Fruit fly (Drosophila melanogaster) whole organism, embryonic: ENCODE results near the gene CG9550.

Experiments used
- Abd-B ChIP-seq: fragments of 200-800 bp; sonication (Bioruptor generic); optimal IDR thresholded peaks from 2 replicates; lab custom pipeline; 2018; ENCODE audit warnings: missing biosample characterization, mild to moderate bottlenecking, missing genetic modification characterization, moderate library complexity
- CG10321 ChIP-seq: fragments of 200-800 bp; sonication (Bioruptor generic); IDR thresholded peaks from 2 replicates; pipeline ENCODE4 v1.3.6; 2022; ENCODE audit warnings: missing biosample characterization, missing genetic modification characterization
- CG10431 ChIP-seq: fragments of 200-800 bp; sonication (Bioruptor generic); optimal IDR thresholded peaks from 3 replicates; lab custom pipeline; 2018; ENCODE audit warnings: missing biosample characterization, mild to moderate bottlenecking, missing genetic modification characterization
- CG11504 ChIP-seq: fragments of 200-800 bp; sonication (Bioruptor generic); optimal IDR thresholded peaks from 3 replicates; lab custom pipeline; 2019; ENCODE audit warnings: missing biosample characterization, mild to moderate bottlenecking, missing genetic modification characterization, moderate library complexity
- CG12299 ChIP-seq: fragments of 200-800 bp; sonication (Bioruptor generic); optimal IDR thresholded peaks from 2 replicates; lab custom pipeline; 2018; ENCODE audit warnings: missing biosample characterization, mild to moderate bottlenecking, missing genetic modification characterization
- CG13287 ChIP-seq: fragments of 200-800 bp; sonication (Bioruptor generic); IDR thresholded peaks from 2 replicates; pipeline ENCODE4 v1.3.6; 2022; ENCODE audit warnings: missing biosample characterization, missing genetic modification characterization; ENCODE audit not compliant: partially characterized antibody
- CG17328 ChIP-seq: fragments of 200-800 bp; sonication (Bioruptor generic); IDR thresholded peaks from 2 replicates; pipeline ENCODE4 v1.3.6; 2022; ENCODE audit warnings: missing biosample characterization, missing genetic modification characterization
- CG17359 ChIP-seq: fragments of 200-800 bp; sonication (Bioruptor generic); optimal IDR thresholded peaks from 3 replicates; lab custom pipeline; 2018; ENCODE audit warnings: missing biosample characterization, mild to moderate bottlenecking, missing genetic modification characterization, moderate library complexity
- CG2199 ChIP-seq: fragments of 200-800 bp; sonication (Bioruptor generic); IDR thresholded peaks from 3 replicates; pipeline ENCODE4 v1.3.6; 2022; ENCODE audit warnings: missing biosample characterization, missing genetic modification characterization
- CG3726 ChIP-seq: fragments of 200-800 bp; sonication (Bioruptor generic); IDR thresholded peaks from 3 replicates; pipeline ENCODE4, ENCODE4 v1.3.6; 2022; ENCODE audit warnings: missing biosample characterization, missing genetic modification characterization
- CG7987 ChIP-seq: fragments of 200-800 bp; sonication (Bioruptor generic); optimal IDR thresholded peaks from 2 replicates; lab custom pipeline; 2018; ENCODE audit warnings: missing biosample characterization, mild to moderate bottlenecking, missing genetic modification characterization, moderate library complexity
- CG8089 ChIP-seq: fragments of 200-800 bp; sonication (Bioruptor generic); optimal IDR thresholded peaks from 3 replicates; lab custom pipeline; 2016; ENCODE audit warnings: missing biosample characterization, missing genetic modification characterization
- CG8290 ChIP-seq, 3 experiments: fragments of 200-800 bp; sonication (Bioruptor generic); optimal IDR thresholded peaks; 2 replicates each; lab custom pipeline; 2016 to 2019; ENCODE audit warnings: missing biosample characterization in 3 of 3, missing genetic modification characterization in 3 of 3, mild to moderate bottlenecking in 2 of 3, moderate library complexity in 1 of 3
- CG8765 ChIP-seq: fragments of 200-800 bp; sonication (Bioruptor generic); IDR thresholded peaks from 2 replicates; pipeline ENCODE4 v1.3.6; 2022; ENCODE audit warnings: missing biosample characterization, missing genetic modification characterization
- CG9727 ChIP-seq: fragments of 200-800 bp; sonication (Bioruptor generic); optimal IDR thresholded peaks from 3 replicates; lab custom pipeline; 2017; ENCODE audit warnings: missing biosample characterization, mild to moderate bottlenecking, missing genetic modification characterization
- CHES-1-like ChIP-seq: fragments of 200-800 bp; sonication (Bioruptor generic); optimal IDR thresholded peaks from 2 replicates; lab custom pipeline; 2016; ENCODE audit warnings: missing biosample characterization, missing genetic modification characterization
- CTCF ChIP-seq: fragments of 200-800 bp; sonication (Bioruptor generic); optimal IDR thresholded peaks from 2 replicates; lab custom pipeline; 2017; ENCODE audit warnings: missing biosample characterization, mild to moderate bottlenecking, missing genetic modification characterization, moderate library complexity
- CrebB ChIP-seq: fragments of 200-800 bp; sonication (Bioruptor generic); optimal IDR thresholded peaks from 3 replicates; lab custom pipeline; 2018; ENCODE audit warnings: missing biosample characterization, mild to moderate bottlenecking, missing genetic modification characterization
- D19B ChIP-seq: fragments of 200-800 bp; sonication (Bioruptor generic); optimal IDR thresholded peaks from 2 replicates; lab custom pipeline; 2017; ENCODE audit warnings: missing biosample characterization, mild to moderate bottlenecking, missing genetic modification characterization
- Drgx ChIP-seq: fragments of 200-800 bp; sonication (Bioruptor generic); IDR thresholded peaks from 2 replicates; pipeline ENCODE4 v1.3.6; 2022; ENCODE audit warnings: missing biosample characterization, missing genetic modification characterization
- Hr51 ChIP-seq, 2 experiments: fragments of 200-800 bp; sonication (Bioruptor generic); optimal IDR thresholded peaks; 2 replicates in 1 of 2; 3 replicates in 1 of 2; lab custom pipeline; 2016 to 2018; ENCODE audit warnings: missing biosample characterization in 2 of 2, missing genetic modification characterization in 2 of 2, mild to moderate bottlenecking in 1 of 2, moderate library complexity in 1 of 2
- Jarid2 ChIP-seq: fragments of 200-800 bp; sonication (Bioruptor generic); optimal IDR thresholded peaks from 3 replicates; lab custom pipeline; 2017; ENCODE audit warnings: mild to moderate bottlenecking, missing biosample characterization, missing genetic modification reagents, missing genetic modification characterization
- Max ChIP-seq: fragments of 200-800 bp; sonication (Bioruptor generic); optimal IDR thresholded peaks from 2 replicates; lab custom pipeline; 2016; ENCODE audit warnings: missing biosample characterization, mild to moderate bottlenecking, missing genetic modification characterization
- Nf-YB ChIP-seq: fragments of 200-800 bp; sonication (Bioruptor generic); optimal IDR thresholded peaks from 3 replicates; lab custom pipeline; 2019; ENCODE audit warnings: missing biosample characterization, mild to moderate bottlenecking, missing genetic modification characterization, moderate library complexity
- Oli ChIP-seq: fragments of 200-800 bp; sonication (Bioruptor generic); optimal IDR thresholded peaks from 2 replicates; lab custom pipeline; 2018; ENCODE audit warnings: missing biosample characterization, mild to moderate bottlenecking, missing genetic modification characterization, moderate library complexity
- Sin3A ChIP-seq: fragments of >200 bp; optimal IDR thresholded peaks from 2 replicates; lab custom pipeline; 2018
- Six4 ChIP-seq: fragments of 200-800 bp; sonication (Bioruptor generic); optimal IDR thresholded peaks from 2 replicates; lab custom pipeline; 2016; ENCODE audit warnings: missing biosample characterization, missing genetic modification characterization
- Stat92E ChIP-seq, 3 experiments: fragments of >200 bp in 2 of 3; fragments of 200-800 bp in 1 of 3; sonication (Bioruptor generic) in 1 of 3; optimal IDR thresholded peaks; 2 replicates each; lab custom pipeline; 2017 to 2019; ENCODE audit warnings: missing biosample characterization in 3 of 3, missing genetic modification characterization in 3 of 3, mild to moderate bottlenecking in 1 of 3, moderate library complexity in 1 of 3
- YL-1 ChIP-seq: fragments of 200-800 bp; sonication (Bioruptor generic); optimal IDR thresholded peaks from 3 replicates; lab custom pipeline; 2017; ENCODE audit warnings: missing biosample characterization, mild to moderate bottlenecking, missing genetic modification characterization
- az2 ChIP-seq: fragments of 200-800 bp; sonication (Bioruptor generic); optimal IDR thresholded peaks from 3 replicates; lab custom pipeline; 2016; ENCODE audit warnings: missing biosample characterization, missing genetic modification characterization
- cg ChIP-seq: fragments of 200-800 bp; sonication (Bioruptor generic); optimal IDR thresholded peaks from 3 replicates; lab custom pipeline; 2019; ENCODE audit warnings: missing biosample characterization, mild to moderate bottlenecking, missing genetic modification characterization, moderate library complexity
- chinmo ChIP-seq: fragments of 200-800 bp; sonication (Bioruptor generic); IDR thresholded peaks from 4 replicates; pipeline ENCODE4 v1.3.6; 2022; ENCODE audit warnings: missing biosample characterization, missing genetic modification characterization; ENCODE audit not compliant: partially characterized antibody
- croc ChIP-seq: fragments of 200-800 bp; sonication (Bioruptor generic); conservative IDR thresholded peaks from 3 replicates; pipeline ENCODE4 v1.3.6; 2022; ENCODE audit warnings: missing biosample characterization, missing genetic modification characterization
- crol ChIP-seq: fragments of 200-800 bp; sonication (Bioruptor generic); IDR thresholded peaks from 2 replicates; pipeline ENCODE4 v1.3.6; 2022; ENCODE audit warnings: missing biosample characterization, missing genetic modification characterization
- crp ChIP-seq, 2 experiments: fragments of 200-800 bp; sonication (Bioruptor generic); optimal IDR thresholded peaks; 2 replicates in 1 of 2; 3 replicates in 1 of 2; lab custom pipeline; 2017; ENCODE audit warnings: missing biosample characterization in 2 of 2, missing genetic modification characterization in 2 of 2, mild to moderate bottlenecking in 1 of 2, moderate library complexity in 1 of 2
- disco-r ChIP-seq: fragments of 200-800 bp; sonication (Bioruptor generic); optimal IDR thresholded peaks from 2 replicates; lab custom pipeline; 2016; ENCODE audit warnings: missing biosample characterization, missing genetic modification characterization
- dmrt11E ChIP-seq: fragments of 200-800 bp; sonication (Bioruptor generic); optimal IDR thresholded peaks from 3 replicates; lab custom pipeline; 2018; ENCODE audit warnings: missing biosample characterization, mild to moderate bottlenecking, missing genetic modification characterization, moderate library complexity
- dysf ChIP-seq: fragments of 200-800 bp; sonication (Bioruptor generic); IDR thresholded peaks from 3 replicates; pipeline ENCODE4 v1.3.6; 2022; ENCODE audit warnings: missing biosample characterization, missing genetic modification characterization
- ems ChIP-seq: fragments of 200-800 bp; sonication (Bioruptor generic); optimal IDR thresholded peaks from 3 replicates; lab custom pipeline; 2016; ENCODE audit warnings: missing biosample characterization, missing genetic modification characterization
- esg ChIP-seq: fragments of 200-800 bp; sonication (Bioruptor generic); conservative IDR thresholded peaks from 2 replicates; pipeline ENCODE4 v1.3.6; 2022; ENCODE audit warnings: missing biosample characterization, missing genetic modification characterization
- eve ChIP-seq, 2 experiments: fragments of >200 bp; optimal IDR thresholded peaks; 2 replicates each; lab custom pipeline; 2017; ENCODE audit warnings: missing biosample characterization in 2 of 2, missing genetic modification characterization in 2 of 2
- fd96Cb ChIP-seq: fragments of 200-800 bp; sonication (Bioruptor generic); optimal IDR thresholded peaks from 2 replicates; lab custom pipeline; 2018; ENCODE audit warnings: missing biosample characterization, mild to moderate bottlenecking, missing genetic modification characterization, moderate library complexity
- gsb-n ChIP-seq: fragments of 200-800 bp; sonication (Bioruptor generic); optimal IDR thresholded peaks from 3 replicates; lab custom pipeline; 2018; ENCODE audit warnings: missing biosample characterization, mild to moderate bottlenecking, missing genetic modification characterization
- kah ChIP-seq: fragments of 200-800 bp; sonication (Bioruptor generic); optimal IDR thresholded peaks from 2 replicates; lab custom pipeline; 2018; ENCODE audit warnings: missing biosample characterization, mild to moderate bottlenecking, missing genetic modification characterization
- nerfin-2 ChIP-seq: fragments of 200-800 bp; sonication (Bioruptor generic); IDR thresholded peaks from 2 replicates; pipeline ENCODE4 v1.3.6; 2022; ENCODE audit warnings: missing biosample characterization, missing genetic modification characterization; ENCODE audit not compliant: partially characterized antibody
- peb ChIP-seq: fragments of 200-800 bp; sonication (Bioruptor generic); IDR thresholded peaks from 2 replicates; pipeline ENCODE4 v1.3.6; 2022; ENCODE audit warnings: missing biosample characterization, missing genetic modification characterization
- prd ChIP-seq, 3 experiments: fragments of >200 bp in 2 of 3; fragments of 200-800 bp in 1 of 3; sonication (Bioruptor generic) in 1 of 3; optimal IDR thresholded peaks in 2 of 3; IDR thresholded peaks in 1 of 3; 2 replicates in 2 of 3; 3 replicates in 1 of 3; pipeline versions ENCODE4 v1.3.6 to Lab custom; 2017 to 2022; ENCODE audit warnings: missing biosample characterization in 1 of 3, missing genetic modification characterization in 1 of 3
- so ChIP-seq: fragments of 200-800 bp; sonication (Bioruptor generic); IDR thresholded peaks from 3 replicates; pipeline ENCODE4 v1.3.6; 2022; ENCODE audit warnings: missing biosample characterization, missing genetic modification characterization
- vnd ChIP-seq: fragments of 200-800 bp; sonication (Bioruptor generic); IDR thresholded peaks from 3 replicates; pipeline ENCODE4 v1.3.6; 2022; ENCODE audit warnings: missing biosample characterization, missing genetic modification characterization; ENCODE audit not compliant: partially characterized antibody

CG9550 gene

DNA sequence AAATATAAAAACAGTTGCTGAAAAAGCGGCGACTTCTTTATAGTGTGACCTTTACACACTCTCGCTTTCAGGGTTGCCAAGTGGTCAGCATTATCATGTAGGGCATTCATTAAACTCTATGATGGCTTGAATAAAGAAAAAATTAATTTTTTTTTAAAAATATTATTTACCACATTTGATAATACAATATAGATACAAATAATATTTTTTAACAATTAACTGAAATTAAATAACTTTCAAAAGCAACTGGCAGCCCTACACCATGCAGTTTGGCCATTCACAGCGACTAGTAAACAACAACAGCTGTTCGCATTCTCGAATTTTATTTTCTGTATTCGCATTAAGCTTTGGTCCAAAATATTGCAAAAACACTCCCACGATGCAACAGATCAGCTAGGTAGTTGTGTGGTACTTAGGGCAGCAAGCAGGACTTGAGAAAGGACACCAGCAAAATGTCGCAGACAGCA lies 6.0 kb upstream of the CG9550 start, which contains the start of the genes Phf5a and CG31638 (continued):
- TF ChIP-seq ems (GFP tag; lab: Kevin White, UChicago) (peak; percentile 40), CG9727 (GFP tag; lab: Kevin White, UChicago) (peak; percentile 73), Stat92E (GFP tag; optimal IDR thresholded peaks at IDR 0.05; lab: Kevin White, UChicago) (no peak), dysf (GFP tag; lab: Robert Waterston, UW) (peak; percentile 80), CTCF (GFP tag; lab: Kevin White, UChicago) (peak; percentile 46), Sin3A (lab: Kevin White, UChicago) (peak; percentile 47), CrebB (tag; lab: Kevin White, UChicago) (peak; percentile 88), prd (optimal IDR thresholded peaks at IDR 0.05; lab: Kevin White, UChicago) (no peak), prd (GFP tag; IDR thresholded peaks at IDR 0.05; lab: Robert Waterston, UW) (peak; percentile 99), so (GFP tag; lab: Robert Waterston, UW) (peak; percentile 87; the same call in 2 of the 3 replicates), CG11504 (tag; lab: Kevin White, UChicago) (no peak), nerfin-2 (GFP tag; lab: Robert Waterston, UW) (no peak), Abd-B (GFP tag; lab: Kevin White, UChicago) (peak; percentile 91), CG12299 (peak; percentile 58), az2 (peak; percentile 90), CG8290 (GFP tag; optimal IDR thresholded peaks at IDR 0.05; lab: Kevin White, UChicago) (peak; percentile 93), CG8290 (tag; optimal IDR thresholded peaks at IDR 0.05; lab: Kevin White, UChicago) (peak in 1 of 2 experiments; percentile 9), CG10321 (GFP tag; lab: Robert Waterston, UW) (peak; percentile 58; the same call in 1 of the 2 replicates), CG13287 (GFP tag; lab: Robert Waterston, UW) (peak; percentile 71), cg (GFP tag; lab: Kevin White, UChicago) (no peak), kah (GFP tag; lab: Kevin White, UChicago) (peak; percentile 78), CHES-1-like (GFP tag; lab: Kevin White, UChicago) (peak; percentile 80), CG17359 (tag; lab: Kevin White, UChicago) (peak; percentile 99), CG7987 (GFP tag; lab: Kevin White, UChicago) (peak; percentile 85), YL-1 (peak; percentile 92), CG8765 (peak; percentile 96), gsb-n (tag; lab: Kevin White, UChicago) (peak; percentile 90), fd96Cb (peak; percentile 97), CG8089 (peak; percentile 72), CG17328 (GFP tag; lab: Robert Waterston, UW) (peak; percentile 95), crol (GFP tag; lab: Robert Waterston, UW) (peak; percentile 53; the same call in 1 of the 2 replicates), Hr51 (GFP tag; optimal IDR thresholded peaks at IDR 0.05; lab: Kevin White, UChicago) (peak; percentile 55 to 76), crp (GFP tag; optimal IDR thresholded peaks at IDR 0.05; lab: Kevin White, UChicago) (peak; percentile 57 to 93), chinmo (no peak), dmrt11E (tag; lab: Kevin White, UChicago) (peak; percentile 93), Jarid2 (peak; percentile 74), Six4 (peak; percentile 95), D19B (peak; percentile 84), Max (peak; percentile 62), esg (GFP tag; lab: Robert Waterston, UW) (peak; percentile 65), Drgx (GFP tag; lab: Robert Waterston, UW) (peak; percentile 93), disco-r (GFP tag; lab: Kevin White, UChicago) (peak; percentile 39), CG2199 (GFP tag; lab: Robert Waterston, UW) (peak; percentile 96), eve (GFP tag; optimal IDR thresholded peaks at IDR 0.05; lab: Kevin White, UChicago) (no peak), Oli (tag; lab: Kevin White, UChicago) (peak; percentile 89), peb (GFP tag; lab: Robert Waterston, UW) (peak; percentile 94), CG10431 (GFP tag; lab: Kevin White, UChicago) (peak; percentile 90), Nf-YB (peak; percentile 54), croc (peak; percentile 93), vnd (GFP tag; lab: Robert Waterston, UW) (no peak), CG3726 (peak; percentile 96)
